Worm (Caenorhabditis elegans) whole organism, L2 larva: ENCODE measurements around the gene mks-1.

ENCODE experiments used
- R02D3.7 ChIP-seq: fragments of 150-350 bp; optimal IDR thresholded peaks from 2 replicates; lab custom pipeline; 2014; ENCODE audit warnings: missing biosample characterization, missing genetic modification characterization
- elt-1 ChIP-seq: fragments of 150-350 bp; optimal IDR thresholded peaks from 2 replicates; lab custom pipeline; 2014; ENCODE audit warnings: missing biosample characterization, missing genetic modification characterization
- lsy-2 ChIP-seq, 2 experiments: fragments of 150-350 bp in 1 of 2; sonication (generic microtip) in 1 of 2; optimal IDR thresholded peaks; 2 replicates each; lab custom pipeline; 2014 to 2017; ENCODE audit warnings: missing biosample characterization in 2 of 2, missing genetic modification characterization in 2 of 2
- nhr-6 ChIP-seq: fragments of 150-350 bp; optimal IDR thresholded peaks from 2 replicates; lab custom pipeline; 2014; ENCODE audit warnings: missing biosample characterization, missing genetic modification characterization

- TF ChIP-seq R02D3.7 (tag; lab: Kevin White, UChicago) (no peak), lsy-2 (tag; optimal IDR thresholded peaks at IDR 0.05; lab: Kevin White, UChicago) (no peak), nhr-6 (tag; lab: Kevin White, UChicago) (no peak), elt-1 (tag; lab: Kevin White, UChicago) (no peak)
Measured at ce11 chrIII:3219050-3219449, 33.0 kb downstream of the mks-1 start, which contains the start of gene frm-8.
